Fruit fly (Drosophila melanogaster) whole organism: ENCODE results near the gene wake.

Experiments
- EcR ChIP-seq, 2 experiments: fragments of >200 bp; optimal IDR thresholded peaks; 2 replicates each; lab custom pipeline; 2017; ENCODE audit warnings: missing biosample characterization in 2 of 2, missing genetic modification characterization in 2 of 2, missing genetic modification reagents in 2 of 2
- pan ChIP-seq: fragments of >200 bp; optimal IDR thresholded peaks from 2 replicates; lab custom pipeline; 2017
- psq ChIP-seq: fragments of >200 bp; optimal IDR thresholded peaks from 2 replicates; lab custom pipeline; 2017
- usp ChIP-seq: fragments of >200 bp; optimal IDR thresholded peaks from 2 replicates; lab custom pipeline; 2017; ENCODE audit warnings: missing biosample characterization, missing genetic modification characterization, mixed read lengths

DNA sequence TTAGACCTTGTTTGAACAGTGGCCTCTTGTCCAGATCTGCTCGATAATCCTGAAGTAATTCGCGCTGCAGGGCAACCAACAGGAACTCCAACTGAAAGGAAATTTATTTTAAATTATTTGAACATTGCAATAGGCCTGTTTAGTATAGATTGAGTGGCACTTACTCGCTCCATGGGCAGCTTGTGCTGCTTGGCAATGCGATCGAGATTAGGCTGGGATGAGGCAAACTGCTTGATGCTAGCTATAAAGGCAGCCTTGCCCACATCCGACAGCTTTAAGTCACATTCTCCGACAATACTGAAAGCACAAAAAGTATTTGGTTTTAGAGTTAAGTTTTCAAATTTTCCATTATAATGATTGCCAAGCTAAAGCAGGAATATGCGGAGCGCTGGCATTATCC, 30.4 kb upstream of the wake start, which contains the start of gene CG13843:
- TF ChIP-seq usp (no peak), psq (lab: Kevin White, UChicago) (no peak), EcR (GFP tag; optimal IDR thresholded peaks at IDR 0.05; lab: Kevin White, UChicago) (no peak), pan (no peak)
